ENCODE assay signal across 1 worm cellular context in the genomic region with DNA sequence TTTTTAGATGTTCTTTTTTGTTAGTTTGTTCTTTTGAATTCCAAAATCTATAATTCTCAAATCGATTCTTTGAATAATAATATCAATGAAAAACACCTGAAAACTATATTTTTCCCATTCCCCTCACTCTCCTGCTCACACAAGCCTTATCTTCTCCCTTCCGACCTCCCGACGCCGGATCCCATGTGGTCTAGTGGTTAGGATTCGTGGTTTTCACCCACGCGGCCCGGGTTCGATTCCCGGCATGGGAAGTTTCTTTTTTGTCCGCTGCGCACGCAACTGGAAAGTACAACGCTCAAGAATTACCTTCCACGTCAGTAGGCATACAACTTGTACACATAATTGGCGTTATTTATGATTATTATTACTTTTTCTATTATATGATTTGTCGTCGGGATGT.
TF ChIP-seq lines count a peak whose summit lies in the region.

No protein-coding gene starts in this region.

TF ChIP-seq in whole organism, L4 larva, 104 proteins besides CTCF, POLR2A, EP300 and RAD21 (continued from another document):
- TF ChIP-seq mdl-1 (tag; optimal IDR thresholded peaks at IDR 0.05; lab: Kevin White, UChicago) (peak in 1 of 2 experiments; percentile 17), hlh-11 (tag; optimal IDR thresholded peaks at IDR 0.05; lab: Kevin White, UChicago) (peak; percentile 24), dve-1 (tag; optimal IDR thresholded peaks at IDR 0.05; lab: Kevin White, UChicago; ENCODE audit: insufficient read depth) (peak; percentile 25), aha-1 (tag; lab: Kevin White, UChicago) (peak; percentile 14), lin-29 (GFP tag; IDR thresholded peaks at IDR 0.05; lab: Robert Waterston, UW) (no peak), dmd-6 (GFP tag; IDR thresholded peaks at IDR 0.05; lab: Robert Waterston, UW) (peak; percentile 54), zip-11 (GFP tag; IDR thresholded peaks at IDR 0.05; lab: Robert Waterston, UW) (no peak)
